Worm (Caenorhabditis elegans) whole organism, L4 larva: ENCODE measurements around the gene F26D11.1.

Experiments used
- F10B5.3 ChIP-seq: sonication (generic microtip); optimal IDR thresholded peaks from 2 replicates; lab custom pipeline; 2016; ENCODE audit warnings: mild to moderate bottlenecking, missing genetic modification characterization, missing compliant biosample characterization
- F26F4.8 ChIP-seq: fragments of 200-800 bp; sonication (Bioruptor generic); conservative IDR thresholded peaks from 2 replicates; pipeline ENCODE4 v1.3.6; 2022; ENCODE audit warnings: missing genetic modification characterization, missing compliant biosample characterization
- F49E8.2 ChIP-seq: sonication (generic microtip); optimal IDR thresholded peaks from 2 replicates; lab custom pipeline; 2016; ENCODE audit warnings: missing compliant biosample characterization, mild to moderate bottlenecking, missing genetic modification characterization, borderline replicate concordance
- T26A8.4 ChIP-seq: fragments of 200-800 bp; sonication (Bioruptor generic); IDR thresholded peaks from 2 replicates; pipeline ENCODE4 v1.3.6; 2022; ENCODE audit warnings: missing genetic modification characterization, missing compliant biosample characterization
- Y105C5A.15 ChIP-seq: fragments of 200-800 bp; sonication (Bioruptor generic); IDR thresholded peaks from 2 replicates; pipeline ENCODE4 v1.3.6; 2022; ENCODE audit warnings: missing genetic modification characterization, missing compliant biosample characterization
- Y5F2A.4 ChIP-seq: fragments of 200-800 bp; sonication (Bioruptor generic); optimal IDR thresholded peaks from 2 replicates; lab custom pipeline; 2018; ENCODE audit warnings: mild to moderate bottlenecking, missing genetic modification characterization, missing compliant biosample characterization
- Y75B8A.6 ChIP-seq: fragments of 200-800 bp; sonication (Bioruptor generic); IDR thresholded peaks from 2 replicates; pipeline ENCODE4 v1.3.6; 2022; ENCODE audit warnings: missing genetic modification reagents, missing genetic modification characterization, missing compliant biosample characterization
- ama-1 ChIP-seq: fragments of 150-350 bp; optimal IDR thresholded peaks from 2 replicates; lab custom pipeline; 2014; ENCODE audit warnings: inconsistent platforms, mixed read lengths
- arid-1 ChIP-seq: fragments of 200-800 bp; sonication (Bioruptor generic); conservative IDR thresholded peaks from 2 replicates; pipeline ENCODE4 v1.3.6; 2022; ENCODE audit warnings: missing genetic modification reagents, missing genetic modification characterization, missing compliant biosample characterization
- ceh-20 ChIP-seq: fragments of 200-800 bp; sonication (Bioruptor generic); IDR thresholded peaks from 2 replicates; pipeline ENCODE4 v1.3.6; 2022; ENCODE audit warnings: missing genetic modification reagents, missing genetic modification characterization, missing compliant biosample characterization
- ceh-28 ChIP-seq: fragments of 150-350 bp; optimal IDR thresholded peaks from 2 replicates; lab custom pipeline; 2014; ENCODE audit warnings: missing biosample characterization, missing genetic modification reagents, missing genetic modification characterization
- ceh-32 ChIP-seq: sonication (generic microtip); optimal IDR thresholded peaks from 2 replicates; lab custom pipeline; 2016; ENCODE audit warnings: mild to moderate bottlenecking, missing genetic modification characterization, missing compliant biosample characterization; ENCODE audit not compliant: poor library complexity
- ces-1 ChIP-seq: fragments of 150-350 bp; sonication (generic microtip); optimal IDR thresholded peaks from 4 replicates; lab custom pipeline; 2014; ENCODE audit warnings: missing biosample characterization, missing genetic modification reagents, missing genetic modification characterization
- daf-19 ChIP-seq: fragments of 200-800 bp; sonication (Bioruptor generic); conservative IDR thresholded peaks from 2 replicates; pipeline ENCODE4 v1.3.6; 2022; ENCODE audit warnings: missing genetic modification characterization, missing compliant biosample characterization
- dmd-9 ChIP-seq: fragments of 200-800 bp; sonication (Bioruptor generic); IDR thresholded peaks from 2 replicates; pipeline ENCODE4 v1.3.6; 2022; ENCODE audit warnings: missing genetic modification reagents, missing genetic modification characterization, missing compliant biosample characterization
- dpl-1 ChIP-seq: fragments of 150-350 bp; optimal IDR thresholded peaks from 2 replicates; lab custom pipeline; 2014; ENCODE audit warnings: missing biosample characterization, missing genetic modification reagents, missing genetic modification characterization
- duxl-1 ChIP-seq: sonication (generic microtip); optimal IDR thresholded peaks from 2 replicates; lab custom pipeline; 2016; ENCODE audit warnings: mild to moderate bottlenecking, missing genetic modification characterization, moderate library complexity, missing compliant biosample characterization; ENCODE audit not compliant: poor library complexity
- dve-1 ChIP-seq: sonication (generic microtip); optimal IDR thresholded peaks from 2 replicates; lab custom pipeline; 2017; ENCODE audit warnings: antibody characterized with exemption, mild to moderate bottlenecking, missing genetic modification characterization, missing compliant biosample characterization; ENCODE audit not compliant: insufficient read depth
- egl-27 ChIP-seq: sonication (generic microtip); optimal IDR thresholded peaks from 3 replicates; lab custom pipeline; 2017; ENCODE audit warnings: missing biosample characterization, missing genetic modification reagents, missing genetic modification characterization
- egl-43 ChIP-seq: fragments of 200-800 bp; sonication (Bioruptor generic); IDR thresholded peaks from 2 replicates; pipeline ENCODE4 v1.3.6; 2022; ENCODE audit warnings: missing genetic modification reagents, missing genetic modification characterization, missing compliant biosample characterization
- fos-1 ChIP-seq: fragments of 150-350 bp; optimal IDR thresholded peaks from 2 replicates; lab custom pipeline; 2014; ENCODE audit warnings: missing biosample characterization, missing genetic modification characterization
- hlh-11 ChIP-seq: fragments of 200-800 bp; sonication (Bioruptor generic); optimal IDR thresholded peaks from 2 replicates; lab custom pipeline; 2018; ENCODE audit warnings: mild to moderate bottlenecking, missing genetic modification characterization, missing compliant biosample characterization
- jun-1 ChIP-seq: fragments of 150-350 bp; optimal IDR thresholded peaks from 2 replicates; lab custom pipeline; 2014; ENCODE audit warnings: missing biosample characterization, missing genetic modification reagents, missing genetic modification characterization
- lin-1 ChIP-seq: fragments of 200-800 bp; sonication (Bioruptor generic); IDR thresholded peaks from 2 replicates; pipeline ENCODE4 v1.3.6; 2022; ENCODE audit warnings: missing genetic modification reagents, missing genetic modification characterization, missing compliant biosample characterization
- lir-3 ChIP-seq: sonication (generic microtip); optimal IDR thresholded peaks from 2 replicates; lab custom pipeline; 2016; ENCODE audit warnings: mild to moderate bottlenecking, missing genetic modification characterization, missing compliant biosample characterization
- mdl-1 ChIP-seq, 2 experiments: fragments of 150-350 bp in 1 of 2; sonication (generic microtip) in 1 of 2; optimal IDR thresholded peaks; 2 replicates each; lab custom pipeline; 2014 to 2017; ENCODE audit warnings: missing biosample characterization in 2 of 2, missing genetic modification characterization in 2 of 2
- mxl-2 ChIP-seq: fragments of 200-800 bp; sonication (Bioruptor generic); conservative IDR thresholded peaks from 2 replicates; pipeline ENCODE4 v1.3.6; 2022; ENCODE audit warnings: missing genetic modification reagents, missing genetic modification characterization, missing compliant biosample characterization
- mxl-3 ChIP-seq: fragments of 200-800 bp; sonication (Bioruptor generic); optimal IDR thresholded peaks from 2 replicates; lab custom pipeline; 2018; ENCODE audit warnings: mild to moderate bottlenecking, missing genetic modification characterization, missing compliant biosample characterization
- nhr-111 ChIP-seq: fragments of 200-800 bp; sonication (Bioruptor generic); optimal IDR thresholded peaks from 2 replicates; lab custom pipeline; 2018; ENCODE audit warnings: mild to moderate bottlenecking, missing genetic modification characterization, missing compliant biosample characterization
- nhr-41 ChIP-seq: fragments of 200-800 bp; sonication (Bioruptor generic); IDR thresholded peaks from 2 replicates; pipeline ENCODE4 v1.3.6; 2022; ENCODE audit warnings: missing genetic modification reagents, missing genetic modification characterization, missing compliant biosample characterization
- nhr-42 ChIP-seq: fragments of 200-800 bp; sonication (Bioruptor generic); IDR thresholded peaks from 2 replicates; pipeline ENCODE4 v1.3.6; 2022; ENCODE audit warnings: missing genetic modification characterization, missing compliant biosample characterization
- nhr-6 ChIP-seq: fragments of 150-350 bp; optimal IDR thresholded peaks from 2 replicates; lab custom pipeline; 2014; ENCODE audit warnings: missing biosample characterization, missing genetic modification characterization
- nhr-76 ChIP-seq: fragments of 150-350 bp; optimal IDR thresholded peaks from 2 replicates; lab custom pipeline; 2014; ENCODE audit warnings: missing biosample characterization, missing genetic modification characterization
- nhr-77 ChIP-seq: fragments of 150-350 bp; optimal IDR thresholded peaks from 2 replicates; lab custom pipeline; 2014; ENCODE audit warnings: missing biosample characterization, missing genetic modification characterization
- pha-4 ChIP-seq, 2 experiments: fragments of 150-350 bp in 1 of 2; fragments of 200-800 bp in 1 of 2; sonication (Bioruptor generic) in 1 of 2; IDR thresholded peaks in 1 of 2; optimal IDR thresholded peaks in 1 of 2; 2 replicates each; pipeline versions ENCODE4 v1.3.6 to Lab custom; 2014 to 2022; ENCODE audit warnings: missing genetic modification characterization in 2 of 2, missing genetic modification reagents in 2 of 2, missing biosample characterization in 1 of 2, missing compliant biosample characterization in 1 of 2
- pqm-1 ChIP-seq: sonication (generic microtip); optimal IDR thresholded peaks from 2 replicates; lab custom pipeline; 2017; ENCODE audit warnings: missing biosample characterization, missing genetic modification characterization
- rbr-2 ChIP-seq: sonication (generic microtip); optimal IDR thresholded peaks from 2 replicates; lab custom pipeline; 2016; ENCODE audit warnings: missing genotype, missing genetic modification characterization, missing compliant biosample characterization
- saeg-2 ChIP-seq: fragments of 200-800 bp; sonication (Bioruptor generic); IDR thresholded peaks from 2 replicates; pipeline ENCODE4 v1.3.6; 2022; ENCODE audit warnings: missing genetic modification reagents, missing genetic modification characterization, missing compliant biosample characterization
- skn-1 ChIP-seq: fragments of 150-350 bp; optimal IDR thresholded peaks from 2 replicates; lab custom pipeline; 2014; ENCODE audit warnings: missing biosample characterization, missing genetic modification characterization
- snpc-1.2 ChIP-seq: fragments of 200-800 bp; sonication (Bioruptor generic); IDR thresholded peaks from 2 replicates; pipeline ENCODE4 v1.3.6; 2022; ENCODE audit warnings: missing genetic modification reagents, missing genetic modification characterization, missing compliant biosample characterization
- spr-3 ChIP-seq: fragments of 200-800 bp; sonication (Bioruptor generic); optimal IDR thresholded peaks from 2 replicates; lab custom pipeline; 2018; ENCODE audit warnings: mild to moderate bottlenecking, missing genetic modification characterization, missing compliant biosample characterization
- tag-97 ChIP-seq: fragments of 200-800 bp; sonication (Bioruptor generic); IDR thresholded peaks from 2 replicates; pipeline ENCODE4 v1.3.6; 2022; ENCODE audit warnings: missing genetic modification characterization, missing compliant biosample characterization
- tra-1 ChIP-seq: fragments of 200-800 bp; sonication (Bioruptor generic); IDR thresholded peaks from 2 replicates; pipeline ENCODE4 v1.3.6; 2022; ENCODE audit warnings: missing genetic modification reagents, missing genetic modification characterization, missing compliant biosample characterization
- unc-130 ChIP-seq: sonication (generic microtip); optimal IDR thresholded peaks from 2 replicates; lab custom pipeline; 2016; ENCODE audit warnings: missing genetic modification reagents, missing genetic modification characterization, missing compliant biosample characterization
- unc-62 ChIP-seq, 3 experiments: fragments of 150-350 bp in 1 of 3; sonication (generic microtip); optimal IDR thresholded peaks in 2 of 3; peaks in 1 of 3; 1 replicate in 1 of 3; 2 replicates in 2 of 3; lab custom pipeline; 2014 to 2017; ENCODE audit warnings: missing biosample characterization in 3 of 3, missing genetic modification characterization in 3 of 3, missing genetic modification reagents in 3 of 3, missing genotype in 1 of 3
- vab-7 ChIP-seq: fragments of 200-800 bp; sonication (Bioruptor generic); IDR thresholded peaks from 2 replicates; pipeline ENCODE4 v1.3.6; 2022; ENCODE audit warnings: missing genetic modification reagents, missing genetic modification characterization, missing compliant biosample characterization
- zag-1 ChIP-seq: fragments of 150-350 bp; optimal IDR thresholded peaks from 2 replicates; lab custom pipeline; 2014; ENCODE audit warnings: missing biosample characterization, missing genetic modification characterization
- zfp-3 ChIP-seq: fragments of 200-800 bp; sonication (Bioruptor generic); conservative IDR thresholded peaks from 2 replicates; pipeline ENCODE4 v1.3.6; 2022; ENCODE audit warnings: missing genetic modification reagents, missing genetic modification characterization, missing compliant biosample characterization
- zip-11 ChIP-seq: fragments of 200-800 bp; sonication (Bioruptor generic); IDR thresholded peaks from 2 replicates; pipeline ENCODE4 v1.3.6; 2022; ENCODE audit warnings: missing genetic modification characterization, missing compliant biosample characterization
- zip-2 ChIP-seq: fragments of 150-350 bp; optimal IDR thresholded peaks from 2 replicates; lab custom pipeline; 2014; ENCODE audit warnings: missing biosample characterization, missing genetic modification characterization
- ztf-7 ChIP-seq: fragments of 150-350 bp; optimal IDR thresholded peaks from 2 replicates; lab custom pipeline; 2014; ENCODE audit warnings: missing biosample characterization, missing genetic modification characterization

F26D11.1 gene

DNA sequence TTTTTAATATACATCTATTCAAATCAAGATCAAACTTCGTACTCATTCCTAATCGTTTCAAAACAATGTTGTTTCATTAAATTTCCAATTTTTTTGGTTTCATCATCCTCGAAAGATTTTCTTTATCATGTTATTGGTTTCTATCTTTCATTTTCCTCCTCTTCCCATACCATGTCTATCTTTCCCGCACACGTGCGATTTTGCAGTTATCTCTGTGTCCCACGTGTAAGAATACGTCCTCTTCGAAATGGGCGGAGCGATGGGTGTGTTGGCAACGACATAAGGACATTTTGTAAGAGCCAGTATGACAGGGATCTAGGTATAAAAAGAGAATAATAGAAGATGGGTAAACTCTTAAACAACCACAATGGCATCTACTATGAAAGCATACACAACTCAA, 45.0 kb downstream of the F26D11.1 start, which contains the start of gene F43H9.4 (continued):
- TF ChIP-seq lir-3 (tag; lab: Kevin White, UChicago) (no peak), duxl-1 (tag; lab: Kevin White, UChicago) (no peak), dve-1 (no peak), fos-1 (tag; lab: Kevin White, UChicago) (no peak), egl-27 (no peak), ces-1 (GFP tag; lab: Kevin White, UChicago) (no peak), Y5F2A.4 (GFP tag; lab: Kevin White, UChicago) (no peak), zip-2 (no peak), ceh-20 (GFP tag; lab: Robert Waterston, UW) (no peak), spr-3 (GFP tag; lab: Kevin White, UChicago) (no peak), mdl-1 (tag; optimal IDR thresholded peaks at IDR 0.05; lab: Kevin White, UChicago) (peak; percentile 79 to 89), ztf-7 (no peak), arid-1 (GFP tag; lab: Robert Waterston, UW) (no peak), F26F4.8 (GFP tag; lab: Robert Waterston, UW) (no peak), vab-7 (no peak), lin-1 (no peak), hlh-11 (peak; percentile 51), nhr-41 (GFP tag; lab: Robert Waterston, UW) (no peak), rbr-2 (tag; lab: Kevin White, UChicago) (no peak), Y75B8A.6 (GFP tag; lab: Robert Waterston, UW) (no peak), nhr-42 (no peak), ama-1 (lab: Kevin White, UChicago) (no peak), egl-43 (no peak), F49E8.2 (tag; lab: Kevin White, UChicago) (no peak), dmd-9 (GFP tag; lab: Robert Waterston, UW) (no peak), mxl-3 (GFP tag; lab: Kevin White, UChicago) (peak; percentile 99), jun-1 (tag; lab: Kevin White, UChicago) (no peak), T26A8.4 (GFP tag; lab: Robert Waterston, UW) (no peak), ceh-32 (tag; lab: Kevin White, UChicago) (no peak), zip-11 (GFP tag; lab: Robert Waterston, UW) (no peak), nhr-76 (no peak), dpl-1 (no peak), ceh-28 (tag; lab: Kevin White, UChicago) (no peak), pqm-1 (tag; lab: Kevin White, UChicago) (no peak), pha-4 (GFP tag; IDR thresholded peaks at IDR 0.05; lab: Robert Waterston, UW) (no peak), pha-4 (tag; optimal IDR thresholded peaks at IDR 0.05; lab: Kevin White, UChicago) (no peak), unc-62 (GFP tag; optimal IDR thresholded peaks at IDR 0.05 in 1 of 2; lab: Kevin White, UChicago) (peak in 1 of 2 experiments; percentile 99), unc-62 (tag; optimal IDR thresholded peaks at IDR 0.05; lab: Kevin White, UChicago) (no peak), tag-97 (GFP tag; lab: Robert Waterston, UW) (no peak), saeg-2 (GFP tag; lab: Robert Waterston, UW) (no peak), F10B5.3 (no peak), nhr-77 (tag; lab: Kevin White, UChicago) (no peak), unc-130 (GFP tag; lab: Kevin White, UChicago) (no peak), skn-1 (tag; lab: Kevin White, UChicago) (no peak), tra-1 (GFP tag; lab: Robert Waterston, UW) (no peak), daf-19 (no peak), nhr-111 (GFP tag; lab: Kevin White, UChicago) (no peak), zfp-3 (GFP tag; lab: Robert Waterston, UW) (no peak), snpc-1.2 (GFP tag; lab: Robert Waterston, UW) (no peak), Y105C5A.15 (GFP tag; lab: Robert Waterston, UW) (no peak), mxl-2 (GFP tag; lab: Robert Waterston, UW) (no peak), zag-1 (tag; lab: Kevin White, UChicago) (no peak), nhr-6 (no peak)
